Fruit fly (Drosophila melanogaster) whole organism, prepupa: ENCODE results near the gene Ced-12.
A peak's percentile ranks its signal among the peaks of the same experiment; 100 is the strongest.

Source experiments
- Blimp-1 ChIP-seq: fragments of 200-800 bp; sonication (Bioruptor generic); optimal IDR thresholded peaks from 3 replicates; lab custom pipeline; 2017; ENCODE audit warnings: missing biosample characterization, missing genetic modification characterization, mild to moderate bottlenecking, moderate library complexity, missing genetic modification reagents
- CG10631 ChIP-seq: fragments of 200-800 bp; sonication (Bioruptor generic); optimal IDR thresholded peaks from 2 replicates; lab custom pipeline; 2016; ENCODE audit warnings: missing biosample characterization, missing genetic modification characterization
- CG10669 ChIP-seq: fragments of 200-800 bp; sonication (Bioruptor generic); optimal IDR thresholded peaks from 3 replicates; lab custom pipeline; 2018; ENCODE audit warnings: missing biosample characterization, mild to moderate bottlenecking, missing genetic modification characterization, moderate library complexity
- CG11294 ChIP-seq: fragments of 200-800 bp; sonication (Bioruptor generic); IDR thresholded peaks from 2 replicates; pipeline ENCODE4 v1.3.6; 2022; ENCODE audit warnings: missing biosample characterization, missing genetic modification characterization
- CG11762 ChIP-seq: fragments of 200-800 bp; sonication (Bioruptor generic); optimal IDR thresholded peaks from 3 replicates; lab custom pipeline; 2016; ENCODE audit warnings: missing biosample characterization, missing genetic modification characterization; ENCODE audit not compliant: insufficient read depth
- CG15336 ChIP-seq: fragments of 200-800 bp; sonication (Bioruptor generic); IDR thresholded peaks from 2 replicates; pipeline ENCODE4 v1.3.6; 2022; ENCODE audit warnings: missing biosample characterization, missing genetic modification characterization
- CG16779 ChIP-seq: fragments of 200-800 bp; sonication (Bioruptor generic); optimal IDR thresholded peaks from 3 replicates; lab custom pipeline; 2017; ENCODE audit warnings: missing biosample characterization, mild to moderate bottlenecking, missing genetic modification characterization
- CG3032 ChIP-seq: fragments of 200-800 bp; optimal IDR thresholded peaks from 2 replicates; lab custom pipeline; 2019; ENCODE audit warnings: missing biosample characterization, mild to moderate bottlenecking, missing genetic modification characterization, moderate library complexity
- CG31627 ChIP-seq: fragments of 200-800 bp; sonication (Bioruptor generic); optimal IDR thresholded peaks from 3 replicates; lab custom pipeline; 2016; ENCODE audit warnings: missing biosample characterization, missing genetic modification characterization
- CG3919 ChIP-seq: fragments of 200-800 bp; sonication (Bioruptor generic); optimal IDR thresholded peaks from 3 replicates; lab custom pipeline; 2016; ENCODE audit warnings: missing biosample characterization, missing genetic modification characterization
- CG4318 ChIP-seq: fragments of 200-800 bp; sonication (Bioruptor generic); optimal IDR thresholded peaks from 3 replicates; lab custom pipeline; 2017; ENCODE audit warnings: missing biosample characterization, mild to moderate bottlenecking, missing genetic modification characterization
- CG6163 ChIP-seq: fragments of 200-800 bp; sonication (Bioruptor generic); IDR thresholded peaks from 3 replicates; pipeline ENCODE4 v1.3.6; 2022; ENCODE audit warnings: missing biosample characterization, missing genetic modification characterization
- CG6276 ChIP-seq: fragments of 200-800 bp; sonication (Bioruptor generic); optimal IDR thresholded peaks from 2 replicates; lab custom pipeline; 2017; ENCODE audit warnings: missing biosample characterization, mild to moderate bottlenecking, missing genetic modification characterization
- CG6792 ChIP-seq: fragments of 200-800 bp; sonication (Bioruptor generic); optimal IDR thresholded peaks from 3 replicates; lab custom pipeline; 2016; ENCODE audit warnings: missing biosample characterization, missing genetic modification characterization
- CG6808 ChIP-seq: fragments of 200-800 bp; sonication (Bioruptor generic); optimal IDR thresholded peaks from 3 replicates; lab custom pipeline; 2017; ENCODE audit warnings: missing biosample characterization, missing genetic modification characterization, mild to moderate bottlenecking, moderate library complexity, missing genetic modification reagents
- CG6854 ChIP-seq: fragments of 200-800 bp; sonication (Bioruptor generic); optimal IDR thresholded peaks from 2 replicates; lab custom pipeline; 2017; ENCODE audit warnings: missing biosample characterization, mild to moderate bottlenecking, missing genetic modification characterization
- CG8119 ChIP-seq: fragments of 200-800 bp; sonication (Bioruptor generic); IDR thresholded peaks from 3 replicates; pipeline ENCODE4 v1.3.6; 2022; ENCODE audit warnings: missing biosample characterization, missing genetic modification characterization
- CG8632 ChIP-seq: fragments of 200-800 bp; sonication (Bioruptor generic); optimal IDR thresholded peaks from 3 replicates; lab custom pipeline; 2016; ENCODE audit warnings: missing biosample characterization, missing genetic modification characterization
- Eip75B ChIP-seq: fragments of 200-800 bp; sonication (Bioruptor generic); optimal IDR thresholded peaks from 3 replicates; lab custom pipeline; 2016; ENCODE audit warnings: missing biosample characterization, missing genetic modification characterization
- Eip78C ChIP-seq: fragments of 200-800 bp; sonication (Bioruptor generic); peaks from one replicate; lab custom pipeline; 2016; ENCODE audit warnings: missing biosample characterization, missing genetic modification characterization
- Ets21C ChIP-seq: fragments of 200-800 bp; sonication (Bioruptor generic); optimal IDR thresholded peaks from 3 replicates; lab custom pipeline; 2016; ENCODE audit warnings: missing biosample characterization, missing genetic modification characterization
- Hr38 ChIP-seq: sonication (Bioruptor generic); optimal IDR thresholded peaks from 2 replicates; lab custom pipeline; 2016; ENCODE audit warnings: missing biosample characterization, missing genetic modification characterization
- Hr4 ChIP-seq: fragments of 200-800 bp; sonication (Bioruptor generic); optimal IDR thresholded peaks from 3 replicates; lab custom pipeline; 2016; ENCODE audit warnings: missing biosample characterization, missing genetic modification characterization
- Lpt ChIP-seq: fragments of 200-800 bp; sonication (Bioruptor generic); optimal IDR thresholded peaks from 3 replicates; lab custom pipeline; 2016; ENCODE audit warnings: missing biosample characterization, missing genetic modification characterization
- Met ChIP-seq: fragments of 200-800 bp; sonication (Bioruptor generic); optimal IDR thresholded peaks from 3 replicates; lab custom pipeline; 2016; ENCODE audit warnings: missing biosample characterization, missing genetic modification characterization
- OdsH ChIP-seq: fragments of 200-800 bp; sonication (Bioruptor generic); optimal IDR thresholded peaks from 3 replicates; lab custom pipeline; 2016; ENCODE audit warnings: missing biosample characterization, missing genetic modification characterization
- Sox102F ChIP-seq: fragments of 200-800 bp; sonication (Bioruptor generic); optimal IDR thresholded peaks from 2 replicates; lab custom pipeline; 2016; ENCODE audit warnings: missing biosample characterization, mild to moderate bottlenecking, missing genetic modification characterization
- Sox14 ChIP-seq: fragments of 200-800 bp; sonication (Bioruptor generic); optimal IDR thresholded peaks from 3 replicates; lab custom pipeline; 2016; ENCODE audit warnings: missing biosample characterization, missing genetic modification characterization
- Sox15 ChIP-seq: fragments of 200-800 bp; sonication (Bioruptor generic); optimal IDR thresholded peaks from 3 replicates; lab custom pipeline; 2016; ENCODE audit warnings: missing biosample characterization, missing genetic modification characterization
- cyc ChIP-seq: fragments of 200-800 bp; sonication (Bioruptor generic); optimal IDR thresholded peaks from 3 replicates; lab custom pipeline; 2016; ENCODE audit warnings: missing biosample characterization, missing genetic modification characterization
- dac ChIP-seq: fragments of 200-800 bp; sonication (Bioruptor generic); optimal IDR thresholded peaks from 2 replicates; lab custom pipeline; 2017; ENCODE audit warnings: missing biosample characterization, mild to moderate bottlenecking, missing genetic modification characterization
- dsx ChIP-seq: fragments of 200-800 bp; optimal IDR thresholded peaks from 3 replicates; lab custom pipeline; 2019; ENCODE audit warnings: missing biosample characterization, mild to moderate bottlenecking, missing genetic modification characterization, moderate library complexity; ENCODE audit not compliant: poor library complexity, severe bottlenecking
- eg ChIP-seq: fragments of 200-800 bp; sonication (Bioruptor generic); IDR thresholded peaks from 3 replicates; pipeline ENCODE4 v1.3.6; 2022; ENCODE audit warnings: missing biosample characterization, missing genetic modification characterization
- esn ChIP-seq: fragments of 200-800 bp; sonication (Bioruptor generic); optimal IDR thresholded peaks from 2 replicates; lab custom pipeline; 2016; ENCODE audit warnings: missing biosample characterization, mild to moderate bottlenecking, missing genetic modification characterization, moderate library complexity
- fd59A ChIP-seq: fragments of 200-800 bp; sonication (Bioruptor generic); optimal IDR thresholded peaks from 2 replicates; lab custom pipeline; 2017; ENCODE audit warnings: missing biosample characterization, mild to moderate bottlenecking, missing genetic modification characterization, missing genetic modification reagents
- fd85E ChIP-seq: fragments of 200-800 bp; sonication (Bioruptor generic); optimal IDR thresholded peaks from 3 replicates; lab custom pipeline; 2016; ENCODE audit warnings: missing biosample characterization, missing genetic modification characterization
- fkh ChIP-seq: fragments of 200-800 bp; sonication (Bioruptor generic); optimal IDR thresholded peaks from 3 replicates; lab custom pipeline; 2017; ENCODE audit warnings: missing biosample characterization, mild to moderate bottlenecking, missing genetic modification characterization, moderate library complexity
- lz ChIP-seq: fragments of 200-800 bp; sonication (Bioruptor generic); optimal IDR thresholded peaks from 3 replicates; lab custom pipeline; 2016; ENCODE audit warnings: missing biosample characterization, missing genetic modification characterization
- net ChIP-seq: fragments of 200-800 bp; sonication (Bioruptor generic); optimal IDR thresholded peaks from 3 replicates; lab custom pipeline; 2016; ENCODE audit warnings: missing biosample characterization, missing genetic modification characterization
- pdm3 ChIP-seq: fragments of 200-800 bp; sonication (Bioruptor generic); optimal IDR thresholded peaks from 3 replicates; lab custom pipeline; 2016; ENCODE audit warnings: missing biosample characterization, missing genetic modification characterization
- spab ChIP-seq: fragments of 200-800 bp; sonication (Bioruptor generic); optimal IDR thresholded peaks from 2 replicates; lab custom pipeline; 2017; ENCODE audit warnings: missing biosample characterization, mild to moderate bottlenecking, missing genetic modification characterization, missing genetic modification reagents
- ss ChIP-seq, 2 experiments: fragments of 200-800 bp; sonication (Bioruptor generic); optimal IDR thresholded peaks; 2 replicates in 1 of 2; 3 replicates in 1 of 2; lab custom pipeline; 2017 to 2018; ENCODE audit warnings: mild to moderate bottlenecking in 2 of 2, missing biosample characterization in 2 of 2, missing genetic modification characterization in 2 of 2, moderate library complexity in 1 of 2
- topi ChIP-seq: fragments of 200-800 bp; sonication (Bioruptor generic); optimal IDR thresholded peaks from 3 replicates; lab custom pipeline; 2016; ENCODE audit warnings: missing biosample characterization, missing genetic modification characterization
- vri ChIP-seq: fragments of 200-800 bp; sonication (Bioruptor generic); optimal IDR thresholded peaks from 3 replicates; lab custom pipeline; 2016; ENCODE audit warnings: missing biosample characterization, mild to moderate bottlenecking, missing genetic modification characterization

Ced-12 gene

dm6 chr2L:12065683-12066386 lies 31.8 kb upstream of the Ced-12 start (continued):
- TF ChIP-seq Hr4 = peak; percentile 94
- peak; percentile 94 for TF ChIP-seq CG3032 (tag; lab: Kevin White, UChicago)
- peak; percentile 89 for TF ChIP-seq CG8632
- peak; percentile 87 for TF ChIP-seq CG6792 (GFP tag; lab: Kevin White, UChicago)
- peak; percentile 91 for TF ChIP-seq CG6163 (GFP tag; lab: Robert Waterston, UW)
- peak; percentile 90 for TF ChIP-seq CG6808
- TF ChIP-seq Sox15 = peak; percentile 66
- peak; percentile 91 for TF ChIP-seq CG16779 (tag; lab: Kevin White, UChicago)
- peak; percentile 97 for TF ChIP-seq CG6276 (GFP tag; lab: Kevin White, UChicago)

DNA sequence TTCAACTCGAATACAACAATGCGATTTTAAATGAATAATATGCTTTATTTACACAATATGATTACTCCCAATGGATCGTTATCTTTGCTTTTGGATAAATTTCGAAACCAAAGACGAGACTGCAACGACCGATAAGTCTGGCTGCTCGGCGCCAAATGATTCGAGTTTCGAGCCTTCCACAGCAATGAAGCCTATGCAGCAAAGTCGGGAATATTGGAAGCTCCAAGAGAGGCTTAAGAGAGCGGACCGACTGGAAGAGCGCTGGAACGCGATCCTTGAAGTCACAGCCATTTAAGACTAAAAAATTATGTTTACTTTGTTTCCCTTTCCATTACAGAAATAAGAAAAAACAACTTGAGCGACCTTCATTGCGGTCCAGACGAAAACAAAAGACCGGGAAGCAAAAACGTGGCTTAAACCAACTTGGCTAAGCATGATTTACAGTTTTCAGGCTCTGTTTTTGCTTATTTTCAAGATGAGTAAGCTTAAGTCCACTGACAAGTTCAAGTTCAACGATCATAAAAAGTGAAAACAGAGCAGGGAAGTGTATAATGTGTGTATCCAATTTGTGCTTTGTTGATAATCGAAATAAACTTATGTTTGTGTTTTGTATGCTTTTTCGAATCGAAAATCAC lies 30.9 kb upstream of the Ced-12 start, which contains the start of gene firl:
Gene firl, minus strand, starts transcription at position 159 of the 635 bp plus-strand sequence.
- peak; percentile 78 for TF ChIP-seq dsx (GFP tag; lab: Kevin White, UChicago)
- TF ChIP-seq CG31627 (GFP tag; lab: Kevin White, UChicago) = no peak
- no peak for TF ChIP-seq Lpt (GFP tag; lab: Kevin White, UChicago)
- TF ChIP-seq CG15336 (GFP tag; lab: Robert Waterston, UW) = no peak
- peak; percentile 2 for TF ChIP-seq Eip78C
- TF ChIP-seq pdm3 = no peak
- TF ChIP-seq fd85E = no peak
- TF ChIP-seq fkh (GFP tag; lab: Kevin White, UChicago) = no peak
- TF ChIP-seq ss (GFP tag; optimal IDR thresholded peaks at IDR 0.05; lab: Kevin White, UChicago) = peak; percentile 39 to 61
- no peak for TF ChIP-seq topi (GFP tag; lab: Kevin White, UChicago)
- no peak for TF ChIP-seq Sox14 (GFP tag; lab: Kevin White, UChicago)
- no peak for TF ChIP-seq fd59A (GFP tag; lab: Kevin White, UChicago)
- TF ChIP-seq Blimp-1 = peak; percentile 79
- peak; percentile 88 for TF ChIP-seq CG6808
- no peak for TF ChIP-seq lz (GFP tag; lab: Kevin White, UChicago)
- no peak for TF ChIP-seq eg (GFP tag; lab: Robert Waterston, UW)
- no peak for TF ChIP-seq Hr38 (GFP tag; lab: Kevin White, UChicago)
- no peak for TF ChIP-seq vri (GFP tag; lab: Kevin White, UChicago)
- TF ChIP-seq OdsH (GFP tag; lab: Kevin White, UChicago) = no peak

DNA sequence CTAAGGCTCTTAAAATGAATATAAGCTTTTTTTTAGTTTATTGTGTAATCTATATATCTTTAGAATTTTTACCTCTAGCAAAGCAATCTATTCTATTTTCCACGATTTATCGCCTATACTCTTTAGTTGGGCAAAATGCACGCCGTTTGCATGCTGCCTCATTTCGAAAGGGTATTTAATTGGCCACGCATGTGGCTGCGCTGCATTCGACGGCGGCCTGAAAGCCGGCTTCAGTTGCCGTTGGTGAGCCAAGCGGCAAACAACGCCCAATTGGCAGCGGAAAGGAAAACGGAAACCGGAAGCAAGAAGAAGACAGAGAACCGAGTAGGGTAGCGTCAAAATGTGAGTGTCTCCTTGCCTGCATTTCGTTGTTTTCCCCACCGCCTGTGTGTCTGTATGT lies 21.8 kb upstream of the Ced-12 start, which contains the start of gene CG14947:
Gene CG14947, plus strand, starts transcription at position 251 of the 400 bp plus-strand sequence.
- no peak for TF ChIP-seq spab
- peak; percentile 23 for TF ChIP-seq CG6808
- no peak for TF ChIP-seq fkh (GFP tag; lab: Kevin White, UChicago)
- TF ChIP-seq vri (GFP tag; lab: Kevin White, UChicago) = no peak
- TF ChIP-seq Met = peak; percentile 17
- TF ChIP-seq CG11762 (GFP tag; lab: Kevin White, UChicago) = no peak
- TF ChIP-seq Eip75B (GFP tag; lab: Kevin White, UChicago) = peak; percentile 34
- peak; percentile 5 for TF ChIP-seq lz (GFP tag; lab: Kevin White, UChicago)
- TF ChIP-seq cyc = no peak
- peak; percentile 2 for TF ChIP-seq CG3919 (GFP tag; lab: Kevin White, UChicago)
- no peak for TF ChIP-seq CG11294 (GFP tag; lab: Robert Waterston, UW)
- TF ChIP-seq CG8119 (GFP tag; lab: Robert Waterston, UW) = 0 out of 3 replicates have a peak, but pooled peaks have one; percentile 37
- no peak for TF ChIP-seq dsx (GFP tag; lab: Kevin White, UChicago)
- TF ChIP-seq Sox102F (GFP tag; lab: Kevin White, UChicago) = peak; percentile 20
- peak; percentile 26 for TF ChIP-seq esn (GFP tag; lab: Kevin White, UChicago)
- no peak for TF ChIP-seq Lpt (GFP tag; lab: Kevin White, UChicago)
- TF ChIP-seq eg (GFP tag; lab: Robert Waterston, UW) = 0 out of 3 replicates have a peak, but pooled peaks have one; percentile 29
- no peak for TF ChIP-seq CG10631 (GFP tag; lab: Kevin White, UChicago)
- TF ChIP-seq CG10669 (GFP tag; lab: Kevin White, UChicago) = no peak
- TF ChIP-seq CG6276 (GFP tag; lab: Kevin White, UChicago) = no peak
- TF ChIP-seq CG8632 = peak; percentile 20
- TF ChIP-seq CG31627 (GFP tag; lab: Kevin White, UChicago) = peak; percentile 16
- peak; percentile 10 for TF ChIP-seq net
- no peak for TF ChIP-seq CG4318 (GFP tag; lab: Kevin White, UChicago)
- no peak for TF ChIP-seq Sox15
- no peak for TF ChIP-seq dac (GFP tag; lab: Kevin White, UChicago)
- TF ChIP-seq Ets21C (GFP tag; lab: Kevin White, UChicago) = no peak
- TF ChIP-seq Eip78C = peak; percentile 75
- no peak for TF ChIP-seq CG6854 (GFP tag; lab: Kevin White, UChicago)
